Worm (Caenorhabditis elegans): ENCODE measurements around the gene W01D2.6.

DNA sequence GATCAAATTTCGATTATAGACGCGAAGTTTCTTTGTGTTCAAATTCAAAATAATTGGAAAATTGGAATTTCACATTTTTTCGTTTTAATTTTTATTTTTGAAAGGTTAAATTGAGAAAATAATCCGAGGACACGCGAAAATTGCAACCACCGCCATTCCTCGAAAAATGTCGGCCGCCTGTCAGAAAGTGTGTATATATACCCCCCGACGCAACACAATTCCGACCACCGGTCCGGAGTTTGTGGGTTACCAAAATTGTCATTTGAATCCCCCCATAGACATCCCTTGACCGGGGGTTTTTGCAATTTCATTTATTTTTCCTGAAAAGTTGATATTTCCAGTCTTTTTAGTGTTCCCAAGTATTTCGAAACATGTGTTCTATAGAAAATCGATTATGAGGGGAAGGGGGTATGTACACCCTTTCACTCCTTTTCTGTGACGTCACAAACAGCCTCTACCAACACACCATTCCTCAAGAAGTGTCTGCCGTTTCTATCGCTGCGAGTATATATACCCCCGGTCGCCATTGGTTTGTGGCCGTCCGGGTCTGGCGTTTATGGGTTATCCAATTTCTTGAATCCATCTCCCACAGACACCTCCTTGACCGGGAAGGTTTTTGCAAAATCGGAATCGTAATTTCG is 4.4 kb upstream of the W01D2.6 start, which contains the start of gene W01D2.3:
- TF ChIP-seq nhr-237 (tag; optimal IDR thresholded peaks at IDR 0.05) (peak; percentile 17), unc-62 (GFP tag; optimal IDR thresholded peaks at IDR 0.05) (peak; percentile 63), nhr-76 (tag; optimal IDR thresholded peaks at IDR 0.05) (peak; percentile 6), lsy-2 (tag; optimal IDR thresholded peaks at IDR 0.05) (peak; percentile 58), pha-4 (tag; optimal IDR thresholded peaks at IDR 0.05) (peak; percentile 36), lin-13 (tag; optimal IDR thresholded peaks at IDR 0.05) (peak; percentile 45), ztf-11 (tag; optimal IDR thresholded peaks at IDR 0.05) (peak; percentile 14), lin-32 (GFP tag; optimal IDR thresholded peaks at IDR 0.05) (peak; percentile 89), unc-120 (tag; optimal IDR thresholded peaks at IDR 0.05; ENCODE audit: poor library complexity, severe bottlenecking) (peak; percentile 92)
